Worm (Caenorhabditis elegans): Measurements from ENCODE around the gene F34H10.1.

DNA sequence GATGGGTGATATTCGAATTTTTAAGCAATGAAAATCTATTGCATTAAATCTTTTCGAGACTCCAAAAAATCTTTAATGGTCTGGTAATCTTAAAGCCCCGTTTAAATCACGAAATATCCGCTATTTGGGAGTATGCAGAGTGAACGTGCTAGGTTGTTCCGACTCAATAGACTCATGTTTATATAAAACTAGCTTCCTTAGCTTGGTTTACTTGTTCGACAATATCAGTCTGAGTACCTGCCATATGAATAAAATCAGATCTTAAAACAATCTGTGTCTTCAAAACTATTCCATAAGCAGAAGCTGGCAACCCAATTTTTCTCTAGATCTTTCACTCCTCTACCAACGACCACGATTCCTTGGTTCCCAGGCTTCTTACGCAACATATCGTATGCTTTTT, 22.7 kb upstream of the F34H10.1 start:
- TF ChIP-seq flt-1 (GFP tag; IDR thresholded peaks at IDR 0.05) (no peak), sea-1 (GFP tag; conservative IDR thresholded peaks at IDR 0.05) (no peak), ets-7 (tag; optimal IDR thresholded peaks at IDR 0.05) (no peak), tra-4 (tag; optimal IDR thresholded peaks at IDR 0.05) (no peak), hmbx-1 (tag; optimal IDR thresholded peaks at IDR 0.05) (no peak), ama-1 (optimal IDR thresholded peaks at IDR 0.05) (no peak), hmg-4 (GFP tag; optimal IDR thresholded peaks at IDR 0.05) (no peak)

Data from whole organism, early embryonic.